Worm (Caenorhabditis elegans) whole organism, young adult: ENCODE measurements around the gene sri-77.

Experiments used
- K12H6.12 ChIP-seq: fragments of 200-800 bp; sonication (Bioruptor generic); optimal IDR thresholded peaks from 2 replicates; lab custom pipeline; 2018; ENCODE audit warnings: mild to moderate bottlenecking, missing genetic modification characterization, missing compliant biosample characterization
- ama-1 ChIP-seq, 3 experiments: fragments of 150-350 bp in 1 of 3; sonication (generic microtip) in 2 of 3; optimal IDR thresholded peaks; 2 replicates each; lab custom pipeline; 2014 to 2018; ENCODE audit warnings: missing biosample characterization in 2 of 3, missing genetic modification characterization in 2 of 3, missing genetic modification reagents in 2 of 3

DNA sequence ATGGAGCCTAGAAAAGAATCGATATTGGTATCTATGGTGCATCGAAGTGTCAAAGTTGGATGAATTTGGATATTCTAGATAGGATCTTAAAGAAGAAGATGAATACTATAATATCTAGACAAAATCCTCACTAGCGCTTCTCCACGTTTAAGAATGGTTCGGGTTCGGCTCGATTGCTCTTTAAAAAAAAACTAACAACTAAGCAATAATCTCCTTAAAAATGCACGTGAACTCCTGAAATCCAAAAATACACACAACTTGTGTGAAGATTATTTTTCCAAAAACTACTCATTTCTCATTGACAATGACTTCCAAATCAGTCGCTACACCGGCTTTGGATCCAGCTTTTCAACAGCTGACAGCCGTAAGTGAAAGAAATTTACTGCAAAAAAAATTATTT is 25.9 kb upstream of the sri-77 start, which contains the start of gene D2062.1:
- TF ChIP-seq ama-1 (optimal IDR thresholded peaks at IDR 0.05; lab: Kevin White, UChicago) (no peak), ama-1 (GFP tag; optimal IDR thresholded peaks at IDR 0.05; lab: Kevin White, UChicago) (no peak), K12H6.12 (tag; lab: Kevin White, UChicago) (no peak)
